Worm (Caenorhabditis elegans): ENCODE measurements around the gene srg-9.

DNA sequence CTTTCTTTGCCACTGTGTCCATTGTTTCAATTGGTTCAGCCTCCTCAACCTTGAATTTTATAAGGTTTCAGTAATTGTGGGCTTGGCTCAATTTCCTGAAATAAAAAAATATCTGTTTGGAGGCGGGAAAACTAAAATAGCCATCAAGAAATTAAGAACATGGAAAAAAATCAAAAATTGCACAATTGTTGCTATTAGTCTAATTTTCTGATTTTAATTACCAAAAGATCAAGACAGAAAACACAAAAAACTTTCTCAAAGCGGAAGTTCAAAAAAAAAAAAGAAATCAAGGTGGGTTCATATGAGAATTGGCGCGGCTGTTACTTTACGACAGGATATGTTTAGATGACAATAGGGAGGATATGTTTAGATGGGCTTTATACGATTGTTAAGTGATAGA lies 25.7 kb downstream of the srg-9 start, which contains the start of gene esyt-2:
- TF ChIP-seq dpl-1 (GFP tag; optimal IDR thresholded peaks at IDR 0.05) (no peak), jun-1 (tag; optimal IDR thresholded peaks at IDR 0.05) (no peak), nhr-237 (tag; optimal IDR thresholded peaks at IDR 0.05) (no peak), pqm-1 (tag; optimal IDR thresholded peaks at IDR 0.05) (no peak), grh-1 (GFP tag; IDR thresholded peaks at IDR 0.05) (no peak), lir-3 (tag; optimal IDR thresholded peaks at IDR 0.05; ENCODE audit: poor library complexity) (no peak), fkh-10 (GFP tag; optimal IDR thresholded peaks at IDR 0.05) (no peak), unc-30 (tag; optimal IDR thresholded peaks at IDR 0.05) (no peak), blmp-1 (tag; optimal IDR thresholded peaks at IDR 0.05) (no peak), ama-1 (optimal IDR thresholded peaks at IDR 0.05) (no peak)

All from whole organism, L1 larva.